Fruit fly (Drosophila melanogaster): ENCODE measurements around the gene CG1572.

- TF ChIP-seq CG8478 (optimal IDR thresholded peaks at IDR 0.05): no peak
- TF ChIP-seq CTCF (optimal IDR thresholded peaks at IDR 0.05): no peak
Observed at dm6 chrX:11578841-11579240, 20.4 kb upstream of the CG1572 start.
